Fruit fly (Drosophila melanogaster): ENCODE results near the gene MED21.

DNA sequence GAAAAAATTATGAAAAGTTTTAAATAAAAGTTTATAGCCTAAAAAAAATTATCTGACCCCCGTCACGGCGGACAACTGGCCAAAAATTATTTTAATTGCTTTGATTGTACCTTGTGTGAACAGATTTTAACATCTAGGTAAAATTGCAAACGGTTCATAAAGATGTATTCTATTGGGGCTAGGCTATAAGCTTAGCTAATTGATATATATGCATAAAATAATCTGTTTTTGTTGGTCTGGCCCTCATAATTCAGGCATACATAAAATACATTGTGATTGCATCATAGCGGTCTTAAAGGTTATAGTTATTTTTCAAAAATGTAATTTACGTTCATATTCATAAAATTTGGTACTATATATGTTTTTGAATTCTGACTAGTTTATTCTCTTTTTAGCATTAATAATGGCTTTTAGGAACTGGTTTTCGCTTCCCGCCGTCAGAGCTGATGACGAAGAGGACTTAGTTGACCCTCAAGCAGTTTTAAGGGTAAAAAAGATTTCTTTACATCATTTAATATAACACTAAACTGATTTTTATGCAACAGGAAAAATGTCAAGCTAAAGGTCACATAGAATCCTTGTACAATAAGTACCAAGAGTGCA lies 4.9 kb upstream of the MED21 start, which contains the start of gene UQCR-11:
- TF ChIP-seq h (optimal IDR thresholded peaks at IDR 0.05) (no peak), psq (optimal IDR thresholded peaks at IDR 0.05) (no peak), ttk (optimal IDR thresholded peaks at IDR 0.05) (no peak), Myc (optimal IDR thresholded peaks at IDR 0.05) (no peak)

All from Kc167 (cell line).